Worm (Caenorhabditis elegans) whole organism, midembryonic: ENCODE data around the gene K07H8.7.

Experiments used
- flt-1 ChIP-seq: fragments of 200-800 bp; sonication (Bioruptor generic); IDR thresholded peaks from 2 replicates; pipeline ENCODE4 v1.3.6; 2022; ENCODE audit warnings: missing genetic modification characterization, missing compliant biosample characterization
- ref-1 ChIP-seq: fragments of 200-800 bp; sonication (Bioruptor generic); conservative IDR thresholded peaks from 2 replicates; pipeline ENCODE4 v1.3.6; 2022; ENCODE audit warnings: missing genetic modification reagents, missing genetic modification characterization, missing compliant biosample characterization
- ztf-23 ChIP-seq: fragments of 200-800 bp; sonication (Bioruptor generic); IDR thresholded peaks from 2 replicates; pipeline ENCODE4 v1.3.6; 2022; ENCODE audit warnings: missing genetic modification reagents, missing genetic modification characterization, missing compliant biosample characterization

DNA sequence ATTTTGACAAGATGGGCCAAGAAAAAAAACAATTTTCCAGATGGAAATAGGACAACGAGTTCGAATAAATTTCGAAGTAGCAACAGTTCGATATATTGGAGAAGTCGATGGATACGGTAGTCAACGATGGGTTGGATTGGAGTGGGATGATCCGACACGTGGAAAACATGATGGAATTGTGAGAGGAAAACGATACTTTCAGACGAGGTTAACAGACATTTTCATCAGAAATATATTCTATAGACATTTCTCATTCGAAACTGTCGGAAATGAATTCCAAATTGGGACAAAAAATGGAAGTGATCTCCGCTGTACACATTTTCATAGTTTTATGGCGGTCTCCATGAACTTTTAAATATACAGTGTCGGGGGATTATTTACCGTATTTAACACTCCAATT is 34.8 kb upstream of the K07H8.7 start, which contains the start of gene tbce-1:
- no peak for TF ChIP-seq flt-1 (GFP tag; lab: Robert Waterston, UW)
- TF ChIP-seq ref-1 = no peak
- no peak for TF ChIP-seq ztf-23 (GFP tag; lab: Robert Waterston, UW)
